Fruit fly (Drosophila melanogaster) whole organism, adult: ENCODE results near the gene CG14841.

ENCODE experiments used
- Hr96 ChIP-seq: fragments of 200-800 bp; sonication (Bioruptor generic); optimal IDR thresholded peaks from 2 replicates; lab custom pipeline; 2016; ENCODE audit warnings: missing biosample characterization, missing genetic modification characterization
- Mnt ChIP-seq: fragments of 200-800 bp; sonication (Bioruptor generic); optimal IDR thresholded peaks from 2 replicates; lab custom pipeline; 2016; ENCODE audit warnings: missing biosample characterization, mild to moderate bottlenecking, missing genetic modification characterization

DNA sequence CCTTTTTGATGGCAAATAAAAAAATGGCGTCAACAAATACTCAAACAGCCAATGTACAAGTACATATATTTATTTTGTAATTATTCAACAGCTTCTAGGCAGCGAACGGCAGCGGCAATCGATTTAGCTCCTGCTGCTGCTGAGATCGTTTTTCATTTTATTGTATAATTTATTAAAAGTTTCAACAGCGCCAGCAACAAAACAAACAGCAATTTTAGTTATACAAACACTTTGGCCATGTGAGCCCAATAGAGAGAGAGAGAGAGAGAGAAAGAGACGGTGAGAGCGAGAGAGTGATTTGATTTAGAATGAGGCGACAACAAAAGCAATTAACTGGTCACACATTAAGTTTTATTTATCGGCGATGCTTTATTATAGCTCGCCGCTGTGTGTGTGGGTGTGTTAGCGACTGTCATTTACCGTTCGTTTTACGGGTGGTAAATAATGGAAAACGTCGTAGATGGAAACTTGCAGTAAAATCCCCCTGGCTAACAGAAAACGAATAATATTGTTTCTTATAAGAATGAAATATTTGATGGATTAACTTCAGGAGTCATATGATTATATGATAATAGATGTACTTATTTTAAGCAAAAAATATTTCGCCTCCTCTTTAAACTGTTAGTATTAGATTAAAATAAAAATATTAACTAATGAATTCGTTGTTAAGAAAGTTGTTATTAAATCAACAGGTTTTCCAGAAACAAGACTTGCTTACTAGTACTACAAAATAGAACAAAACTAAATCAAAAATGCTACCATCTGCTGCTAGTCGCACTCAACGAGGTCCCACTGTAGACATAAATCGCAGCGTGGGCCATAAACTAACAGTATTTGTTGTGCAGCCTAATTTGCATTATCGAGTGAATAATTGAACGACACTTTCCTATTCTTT, 23.1 kb upstream of the CG14841 start:
- TF ChIP-seq Mnt = peak; percentile 37
- TF ChIP-seq Hr96 (GFP tag; lab: Kevin White, UChicago) = no peak
